Worm (Caenorhabditis elegans) whole organism, L4 larva: Measurements from ENCODE around the gene mdt-30.

Experiments used
- D1046.2 ChIP-seq: fragments of 200-800 bp; sonication (Bioruptor generic); IDR thresholded peaks from 2 replicates; pipeline ENCODE4 v1.3.6; 2022; ENCODE audit warnings: missing genetic modification characterization, missing compliant biosample characterization
- F37D6.2 ChIP-seq: sonication (generic microtip); optimal IDR thresholded peaks from 2 replicates; lab custom pipeline; 2016; ENCODE audit warnings: mild to moderate bottlenecking, missing genetic modification characterization, missing compliant biosample characterization
- F49E8.2 ChIP-seq: sonication (generic microtip); optimal IDR thresholded peaks from 2 replicates; lab custom pipeline; 2016; ENCODE audit warnings: missing compliant biosample characterization, mild to moderate bottlenecking, missing genetic modification characterization, borderline replicate concordance
- R02D3.7 ChIP-seq: fragments of 150-350 bp; sonication (generic microtip); optimal IDR thresholded peaks from 3 replicates; lab custom pipeline; 2014; ENCODE audit warnings: missing biosample characterization, missing genetic modification characterization
- T26A8.4 ChIP-seq: fragments of 200-800 bp; sonication (Bioruptor generic); IDR thresholded peaks from 2 replicates; pipeline ENCODE4 v1.3.6; 2022; ENCODE audit warnings: missing genetic modification characterization, missing compliant biosample characterization
- Y105C5A.15 ChIP-seq: fragments of 200-800 bp; sonication (Bioruptor generic); IDR thresholded peaks from 2 replicates; pipeline ENCODE4 v1.3.6; 2022; ENCODE audit warnings: missing genetic modification characterization, missing compliant biosample characterization
- Y48G9A.11 ChIP-seq: fragments of 200-800 bp; sonication (Bioruptor generic); IDR thresholded peaks from 2 replicates; pipeline ENCODE4 v1.3.6; 2022; ENCODE audit warnings: missing genetic modification reagents, missing genetic modification characterization, missing compliant biosample characterization
- ZK546.5 ChIP-seq, 2 experiments: sonication (generic microtip); optimal IDR thresholded peaks; 2 replicates each; lab custom pipeline; 2017; ENCODE audit warnings: missing biosample characterization in 2 of 2, missing genetic modification characterization in 2 of 2
- aha-1 ChIP-seq: fragments of 150-350 bp; peaks from one replicate; lab custom pipeline; 2014; ENCODE audit warnings: missing biosample characterization, missing genetic modification characterization
- ceh-20 ChIP-seq: fragments of 200-800 bp; sonication (Bioruptor generic); IDR thresholded peaks from 2 replicates; pipeline ENCODE4 v1.3.6; 2022; ENCODE audit warnings: missing genetic modification reagents, missing genetic modification characterization, missing compliant biosample characterization
- ceh-44 ChIP-seq: fragments of 200-800 bp; sonication (Bioruptor generic); IDR thresholded peaks from 2 replicates; pipeline ENCODE4 v1.3.6; 2022; ENCODE audit warnings: missing genetic modification reagents, missing genetic modification characterization, missing compliant biosample characterization
- ctbp-1 ChIP-seq: fragments of 200-800 bp; sonication (Bioruptor generic); IDR thresholded peaks from 2 replicates; pipeline ENCODE4 v1.3.6; 2022; ENCODE audit warnings: missing genetic modification reagents, missing genetic modification characterization, missing compliant biosample characterization
- daf-19 ChIP-seq: fragments of 200-800 bp; sonication (Bioruptor generic); conservative IDR thresholded peaks from 2 replicates; pipeline ENCODE4 v1.3.6; 2022; ENCODE audit warnings: missing genetic modification characterization, missing compliant biosample characterization
- daf-8 ChIP-seq: fragments of 200-800 bp; sonication (Bioruptor generic); IDR thresholded peaks from 2 replicates; pipeline ENCODE4 v1.3.6; 2022; ENCODE audit warnings: missing genetic modification characterization, missing compliant biosample characterization
- dmd-6 ChIP-seq: fragments of 200-800 bp; sonication (Bioruptor generic); IDR thresholded peaks from 2 replicates; pipeline ENCODE4 v1.3.6; 2022; ENCODE audit warnings: missing genetic modification reagents, missing genetic modification characterization, missing compliant biosample characterization
- dpl-1 ChIP-seq: fragments of 150-350 bp; optimal IDR thresholded peaks from 2 replicates; lab custom pipeline; 2014; ENCODE audit warnings: missing biosample characterization, missing genetic modification reagents, missing genetic modification characterization
- duxl-1 ChIP-seq: sonication (generic microtip); optimal IDR thresholded peaks from 2 replicates; lab custom pipeline; 2016; ENCODE audit warnings: mild to moderate bottlenecking, missing genetic modification characterization, moderate library complexity, missing compliant biosample characterization; ENCODE audit not compliant: poor library complexity
- fkh-10 ChIP-seq: fragments of 150-350 bp; optimal IDR thresholded peaks from 2 replicates; lab custom pipeline; 2014; ENCODE audit warnings: missing biosample characterization, missing genetic modification reagents, missing genetic modification characterization
- gei-8 ChIP-seq: fragments of 200-800 bp; sonication (Bioruptor generic); optimal IDR thresholded peaks from 2 replicates; lab custom pipeline; 2018; ENCODE audit warnings: mild to moderate bottlenecking, missing genetic modification characterization, missing compliant biosample characterization
- hif-1 ChIP-seq, 2 experiments: sonication (generic microtip); optimal IDR thresholded peaks; 2 replicates each; lab custom pipeline; 2016 to 2017; ENCODE audit warnings: missing compliant biosample characterization in 2 of 2, missing genetic modification characterization in 2 of 2, missing genetic modification reagents in 2 of 2, missing genotype in 2 of 2, mild to moderate bottlenecking in 1 of 2
- hlh-11 ChIP-seq: fragments of 200-800 bp; sonication (Bioruptor generic); optimal IDR thresholded peaks from 2 replicates; lab custom pipeline; 2018; ENCODE audit warnings: mild to moderate bottlenecking, missing genetic modification characterization, missing compliant biosample characterization
- hlh-30 ChIP-seq: sonication (generic microtip); optimal IDR thresholded peaks from 2 replicates; lab custom pipeline; 2017; ENCODE audit warnings: antibody characterized with exemption, mild to moderate bottlenecking, missing genetic modification characterization, missing compliant biosample characterization; ENCODE audit not compliant: insufficient read depth
- lim-7 ChIP-seq: fragments of 200-800 bp; sonication (Bioruptor generic); IDR thresholded peaks from 2 replicates; pipeline ENCODE4 v1.3.6; 2022; ENCODE audit warnings: missing genetic modification characterization, missing compliant biosample characterization
- lin-29 ChIP-seq: fragments of 200-800 bp; sonication (Bioruptor generic); IDR thresholded peaks from 2 replicates; pipeline ENCODE4 v1.3.6; 2022; ENCODE audit warnings: missing genetic modification reagents, missing genetic modification characterization, missing compliant biosample characterization
- lin-39 ChIP-seq: fragments of 150-350 bp; optimal IDR thresholded peaks from 2 replicates; lab custom pipeline; 2014; ENCODE audit warnings: missing biosample characterization, missing genetic modification reagents, missing genetic modification characterization
- lsy-2 ChIP-seq, 2 experiments: fragments of 150-350 bp in 1 of 2; sonication (generic microtip) in 1 of 2; optimal IDR thresholded peaks; 2 replicates each; lab custom pipeline; 2014 to 2017; ENCODE audit warnings: missing biosample characterization in 2 of 2, missing genetic modification characterization in 2 of 2
- madf-5 ChIP-seq, 2 experiments: fragments of 200-800 bp; sonication (Bioruptor generic); IDR thresholded peaks; 2 replicates each; pipeline ENCODE4 v1.3.6; 2022; ENCODE audit warnings: missing compliant biosample characterization in 2 of 2, missing genetic modification characterization in 2 of 2
- mep-1 ChIP-seq: fragments of 150-350 bp; sonication (generic microtip); optimal IDR thresholded peaks from 3 replicates; lab custom pipeline; 2014; ENCODE audit warnings: missing biosample characterization, missing genetic modification characterization
- mes-2 ChIP-seq: sonication (generic microtip); optimal IDR thresholded peaks from 2 replicates; lab custom pipeline; 2016; ENCODE audit warnings: missing genotype, mild to moderate bottlenecking, missing genetic modification characterization, missing compliant biosample characterization; ENCODE audit not compliant: poor library complexity, severe bottlenecking
- mxl-2 ChIP-seq: fragments of 200-800 bp; sonication (Bioruptor generic); conservative IDR thresholded peaks from 2 replicates; pipeline ENCODE4 v1.3.6; 2022; ENCODE audit warnings: missing genetic modification reagents, missing genetic modification characterization, missing compliant biosample characterization
- mxl-3 ChIP-seq: fragments of 200-800 bp; sonication (Bioruptor generic); optimal IDR thresholded peaks from 2 replicates; lab custom pipeline; 2018; ENCODE audit warnings: mild to moderate bottlenecking, missing genetic modification characterization, missing compliant biosample characterization
- nhr-10 ChIP-seq: fragments of 150-350 bp; optimal IDR thresholded peaks from 2 replicates; lab custom pipeline; 2014; ENCODE audit warnings: missing biosample characterization, missing genetic modification characterization
- nhr-102 ChIP-seq: sonication (generic microtip); optimal IDR thresholded peaks from 2 replicates; lab custom pipeline; 2016; ENCODE audit warnings: mild to moderate bottlenecking, missing genetic modification characterization, moderate library complexity, missing compliant biosample characterization
- nhr-237 ChIP-seq: sonication (generic microtip); optimal IDR thresholded peaks from 2 replicates; lab custom pipeline; 2017; ENCODE audit warnings: missing biosample characterization, missing genetic modification characterization
- nhr-25 ChIP-seq: sonication (generic microtip); optimal IDR thresholded peaks from 2 replicates; lab custom pipeline; 2017; ENCODE audit warnings: missing genetic modification characterization, mild to moderate bottlenecking, missing compliant biosample characterization, antibody characterized with exemption, moderate library complexity, borderline replicate concordance; ENCODE audit not compliant: insufficient read depth
- nhr-28 ChIP-seq: fragments of 150-350 bp; optimal IDR thresholded peaks from 2 replicates; lab custom pipeline; 2014; ENCODE audit warnings: missing biosample characterization, missing genetic modification characterization
- nhr-41 ChIP-seq: fragments of 200-800 bp; sonication (Bioruptor generic); IDR thresholded peaks from 2 replicates; pipeline ENCODE4 v1.3.6; 2022; ENCODE audit warnings: missing genetic modification reagents, missing genetic modification characterization, missing compliant biosample characterization
- nhr-42 ChIP-seq: fragments of 200-800 bp; sonication (Bioruptor generic); IDR thresholded peaks from 2 replicates; pipeline ENCODE4 v1.3.6; 2022; ENCODE audit warnings: missing genetic modification characterization, missing compliant biosample characterization
- nhr-6 ChIP-seq: fragments of 150-350 bp; optimal IDR thresholded peaks from 2 replicates; lab custom pipeline; 2014; ENCODE audit warnings: missing biosample characterization, missing genetic modification characterization
- nhr-76 ChIP-seq: fragments of 150-350 bp; optimal IDR thresholded peaks from 2 replicates; lab custom pipeline; 2014; ENCODE audit warnings: missing biosample characterization, missing genetic modification characterization
- php-3 ChIP-seq: fragments of 200-800 bp; sonication (Bioruptor generic); IDR thresholded peaks from 2 replicates; pipeline ENCODE4 v1.3.6; 2022; ENCODE audit warnings: missing genetic modification reagents, missing genetic modification characterization, missing compliant biosample characterization
- rbr-2 ChIP-seq: sonication (generic microtip); optimal IDR thresholded peaks from 2 replicates; lab custom pipeline; 2016; ENCODE audit warnings: missing genotype, missing genetic modification characterization, missing compliant biosample characterization
- saeg-2 ChIP-seq: fragments of 200-800 bp; sonication (Bioruptor generic); IDR thresholded peaks from 2 replicates; pipeline ENCODE4 v1.3.6; 2022; ENCODE audit warnings: missing genetic modification reagents, missing genetic modification characterization, missing compliant biosample characterization
- set-16 ChIP-seq: fragments of 200-800 bp; sonication (Bioruptor generic); IDR thresholded peaks from 2 replicates; pipeline ENCODE4 v1.3.6; 2022; ENCODE audit warnings: missing genetic modification reagents, missing genetic modification characterization, missing compliant biosample characterization
- spr-1 ChIP-seq: sonication (generic microtip); optimal IDR thresholded peaks from 2 replicates; lab custom pipeline; 2016; ENCODE audit warnings: mild to moderate bottlenecking, missing genetic modification characterization, missing compliant biosample characterization
- spr-3 ChIP-seq: fragments of 200-800 bp; sonication (Bioruptor generic); optimal IDR thresholded peaks from 2 replicates; lab custom pipeline; 2018; ENCODE audit warnings: mild to moderate bottlenecking, missing genetic modification characterization, missing compliant biosample characterization
- tag-97 ChIP-seq: fragments of 200-800 bp; sonication (Bioruptor generic); IDR thresholded peaks from 2 replicates; pipeline ENCODE4 v1.3.6; 2022; ENCODE audit warnings: missing genetic modification characterization, missing compliant biosample characterization
- tra-1 ChIP-seq: fragments of 200-800 bp; sonication (Bioruptor generic); IDR thresholded peaks from 2 replicates; pipeline ENCODE4 v1.3.6; 2022; ENCODE audit warnings: missing genetic modification reagents, missing genetic modification characterization, missing compliant biosample characterization
- zfp-3 ChIP-seq: fragments of 200-800 bp; sonication (Bioruptor generic); conservative IDR thresholded peaks from 2 replicates; pipeline ENCODE4 v1.3.6; 2022; ENCODE audit warnings: missing genetic modification reagents, missing genetic modification characterization, missing compliant biosample characterization
- zip-11 ChIP-seq: fragments of 200-800 bp; sonication (Bioruptor generic); IDR thresholded peaks from 2 replicates; pipeline ENCODE4 v1.3.6; 2022; ENCODE audit warnings: missing genetic modification characterization, missing compliant biosample characterization

The mdt-30 gene

DNA sequence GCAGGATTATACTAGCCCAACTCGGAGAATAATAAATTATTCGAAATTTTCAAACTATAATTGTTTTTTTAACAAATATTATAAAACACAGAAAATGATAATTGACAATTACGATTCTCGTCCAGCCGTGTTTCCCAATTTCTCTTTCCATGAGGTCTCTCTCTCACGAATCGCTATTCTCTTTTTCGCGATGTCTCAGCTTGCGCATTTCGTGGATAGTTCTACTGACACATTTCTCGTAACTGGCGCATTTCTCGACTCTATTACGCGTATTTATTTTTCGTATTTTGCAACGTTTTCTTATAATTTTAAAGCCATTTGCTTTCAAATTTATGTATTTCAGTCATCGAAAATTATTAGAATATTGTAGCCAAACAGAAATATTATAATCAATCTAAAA lies 15.9 kb upstream of the mdt-30 start (continued):
- TF ChIP-seq nhr-6 (tag; lab: Kevin White, UChicago) (peak; percentile 92), ceh-20 (GFP tag; lab: Robert Waterston, UW) (peak; percentile 97), nhr-25 (peak; percentile 96), F37D6.2 (tag; lab: Kevin White, UChicago) (peak; percentile 94), ZK546.5 (tag; optimal IDR thresholded peaks at IDR 0.05; lab: Kevin White, UChicago) (peak in 1 of 2 experiments; percentile 84), hlh-11 (tag; lab: Kevin White, UChicago) (peak; percentile 97), spr-3 (GFP tag; lab: Kevin White, UChicago) (peak; percentile 86), duxl-1 (tag; lab: Kevin White, UChicago) (peak; percentile 95), mep-1 (peak; percentile 99), daf-8 (0 out of 2 replicates have a peak, but pooled peaks have one; percentile 85), lim-7 (GFP tag; lab: Robert Waterston, UW) (peak; percentile 97), lin-29 (GFP tag; lab: Robert Waterston, UW) (peak; percentile 80; the same call in 1 of the 2 replicates), mxl-3 (GFP tag; lab: Kevin White, UChicago) (peak; percentile 98), R02D3.7 (tag; lab: Kevin White, UChicago) (peak; percentile 47), D1046.2 (GFP tag; lab: Robert Waterston, UW) (peak; percentile 97), saeg-2 (GFP tag; lab: Robert Waterston, UW) (0 out of 2 replicates have a peak, but pooled peaks have one; percentile 21), ceh-44 (GFP tag; lab: Robert Waterston, UW) (peak; percentile 100), tag-97 (0 out of 2 replicates have a peak, but pooled peaks have one; percentile 83), nhr-237 (tag; lab: Kevin White, UChicago) (peak; percentile 63), nhr-10 (tag; lab: Kevin White, UChicago) (peak; percentile 92), Y48G9A.11 (GFP tag; lab: Robert Waterston, UW) (peak; percentile 96), lsy-2 (tag; optimal IDR thresholded peaks at IDR 0.05; lab: Kevin White, UChicago) (peak; percentile 96 to 98), daf-19 (peak; percentile 88), mes-2 (tag; lab: Kevin White, UChicago) (peak; percentile 100), ctbp-1 (peak; percentile 95), gei-8 (GFP tag; lab: Kevin White, UChicago) (peak; percentile 75), dpl-1 (peak; percentile 92), set-16 (GFP tag; lab: Robert Waterston, UW) (no peak), rbr-2 (tag; lab: Kevin White, UChicago) (peak; percentile 98), hif-1 (tag; optimal IDR thresholded peaks at IDR 0.05; lab: Kevin White, UChicago) (peak; percentile 65 to 98), F49E8.2 (tag; lab: Kevin White, UChicago) (peak; percentile 83), spr-1 (peak; percentile 94), hlh-30 (tag; lab: Kevin White, UChicago) (peak; percentile 93), zip-11 (GFP tag; lab: Robert Waterston, UW) (no peak), tra-1 (GFP tag; lab: Robert Waterston, UW) (peak; percentile 99), nhr-41 (GFP tag; lab: Robert Waterston, UW) (peak; percentile 84), fkh-10 (GFP tag; lab: Kevin White, UChicago) (peak; percentile 99), aha-1 (tag; lab: Kevin White, UChicago) (peak; percentile 98), Y105C5A.15 (peak; percentile 58; the same call in 1 of the 2 replicates), dmd-6 (peak; percentile 97), mxl-2 (peak; percentile 89), lin-39 (tag; lab: Kevin White, UChicago) (peak; percentile 83), nhr-28 (peak; percentile 98), nhr-102 (tag; lab: Kevin White, UChicago) (peak; percentile 90), nhr-76 (tag; lab: Kevin White, UChicago) (peak; percentile 57), nhr-42 (GFP tag; lab: Robert Waterston, UW) (peak; percentile 94), zfp-3 (no peak; the same call in 1 of the 2 replicates), madf-5 (GFP tag; IDR thresholded peaks at IDR 0.05; lab: Robert Waterston, UW) (peak; percentile 96 to 98), T26A8.4 (GFP tag; lab: Robert Waterston, UW) (peak; percentile 83), php-3 (GFP tag; lab: Robert Waterston, UW) (peak; percentile 66)
